Fruit fly (Drosophila melanogaster): ENCODE measurements around the gene Hmgcr.

The Hmgcr gene

DNA sequence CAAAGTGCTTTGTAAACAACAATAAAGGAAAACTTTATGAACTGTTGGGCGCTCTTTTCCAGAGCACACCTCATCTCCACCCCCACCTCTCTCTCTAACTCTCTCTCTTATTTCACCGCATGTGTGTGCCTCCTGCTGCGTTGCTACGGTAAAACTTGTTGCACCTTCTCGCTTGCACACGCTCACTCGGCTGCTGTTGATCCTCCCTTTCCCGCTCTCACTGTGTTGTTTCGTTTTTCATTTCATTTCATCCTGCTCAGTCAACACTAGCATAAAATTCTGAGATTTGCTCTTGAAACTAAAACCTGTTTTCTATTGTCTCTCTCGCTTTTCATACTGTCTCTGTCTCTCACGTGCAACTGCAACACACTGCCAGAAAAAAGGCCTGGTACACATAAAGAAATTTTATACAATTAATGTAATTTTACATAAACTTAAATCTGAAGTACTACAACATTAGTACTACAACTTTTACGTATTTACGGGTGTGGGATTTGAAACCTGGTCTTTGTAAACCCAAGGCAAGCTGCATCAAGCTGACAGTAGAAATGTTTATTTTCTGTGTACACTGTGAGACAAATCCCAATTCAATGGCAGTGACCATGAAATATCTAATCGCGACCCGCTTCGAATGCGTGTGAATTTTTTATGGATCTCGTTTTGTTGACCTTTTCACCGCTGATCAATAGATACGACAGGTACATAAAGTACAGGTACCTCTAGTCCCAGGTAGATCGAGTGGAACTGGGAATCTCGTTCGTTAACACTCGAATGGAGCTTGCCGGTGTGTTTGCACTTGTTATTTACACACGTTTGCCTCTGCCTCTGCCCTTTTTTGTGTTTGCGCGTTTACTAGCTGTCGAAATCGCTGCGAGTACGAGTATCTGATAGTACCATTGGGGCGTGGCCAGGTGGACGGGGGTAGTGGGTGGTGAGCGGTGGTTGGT lies 49.6 kb downstream of the Hmgcr start (continued):
- TF ChIP-seq CG1233 (GFP tag; optimal IDR thresholded peaks at IDR 0.05) (peak; percentile 85), CG7556 (GFP tag; optimal IDR thresholded peaks at IDR 0.05) (peak; percentile 87), pfk (GFP tag; optimal IDR thresholded peaks at IDR 0.05) (peak; percentile 91), CG12769 (tag; optimal IDR thresholded peaks at IDR 0.05) (peak; percentile 82), chif (GFP tag; optimal IDR thresholded peaks at IDR 0.05) (peak; percentile 84 to 95), CG12104 (GFP tag; optimal IDR thresholded peaks at IDR 0.05) (peak; percentile 70), Nf-YB (GFP tag; optimal IDR thresholded peaks at IDR 0.05) (peak; percentile 64), Vsx1 (GFP tag; optimal IDR thresholded peaks at IDR 0.05) (peak; percentile 66), yki (optimal IDR thresholded peaks at IDR 0.05) (no peak), fru (optimal IDR thresholded peaks at IDR 0.05) (no peak), CG10462 (GFP tag; optimal IDR thresholded peaks at IDR 0.05) (peak; percentile 84), CG9932 (GFP tag; IDR thresholded peaks at IDR 0.05) (no peak), bowl (GFP tag; IDR thresholded peaks at IDR 0.05) (no peak), p53 (GFP tag; optimal IDR thresholded peaks at IDR 0.05) (peak; percentile 29), CG34376 (GFP tag; optimal IDR thresholded peaks at IDR 0.05) (peak; percentile 87), gem (tag; optimal IDR thresholded peaks at IDR 0.05) (peak; percentile 95), mam (GFP tag; optimal IDR thresholded peaks at IDR 0.05) (peak; percentile 52), CG10209 (GFP tag; optimal IDR thresholded peaks at IDR 0.05) (peak; percentile 87), ewg (GFP tag; optimal IDR thresholded peaks at IDR 0.05) (peak; percentile 85), dpn (GFP tag; optimal IDR thresholded peaks at IDR 0.05) (peak; percentile 68 to 84), oc (tag; optimal IDR thresholded peaks at IDR 0.05) (peak; percentile 97), wek (GFP tag; optimal IDR thresholded peaks at IDR 0.05) (peak; percentile 83), C15 (GFP tag; IDR thresholded peaks at IDR 0.05) (no peak), Six4 (GFP tag; optimal IDR thresholded peaks at IDR 0.05) (peak; percentile 83), Dp (GFP tag; optimal IDR thresholded peaks at IDR 0.05) (no peak), otp (GFP tag; IDR thresholded peaks at IDR 0.05) (peak; percentile 77), Pdp1 (GFP tag; optimal IDR thresholded peaks at IDR 0.05) (peak; percentile 76 to 82), CG1529 (GFP tag; optimal IDR thresholded peaks at IDR 0.05) (peak; percentile 89), CG33557 (GFP tag; optimal IDR thresholded peaks at IDR 0.05) (peak; percentile 92), CG14014 (GFP tag; IDR thresholded peaks at IDR 0.05) (peak; percentile 61; the same call in 1 of the 2 replicates), vfl (GFP tag; optimal IDR thresholded peaks at IDR 0.05) (peak; percentile 58), D (optimal IDR thresholded peaks at IDR 0.05) (peak; percentile 51), D (GFP tag; optimal IDR thresholded peaks at IDR 0.05) (peak; percentile 96), CG11560 (tag; IDR thresholded peaks at IDR 0.05) (peak; percentile 37; the same call in 1 of the 3 replicates), ash1 (GFP tag; optimal IDR thresholded peaks at IDR 0.05) (peak; percentile 92), exex (tag; optimal IDR thresholded peaks at IDR 0.05) (peak; percentile 96), phol (tag; optimal IDR thresholded peaks at IDR 0.05) (peak; percentile 95), cato (GFP tag; optimal IDR thresholded peaks at IDR 0.05; ENCODE audit: borderline replicate concordance) (peak; percentile 73), CG14965 (GFP tag; optimal IDR thresholded peaks at IDR 0.05; ENCODE audit: borderline replicate concordance) (peak; percentile 38), CG8388 (GFP tag; optimal IDR thresholded peaks at IDR 0.05) (peak; percentile 97), CG10366 (GFP tag; IDR thresholded peaks at IDR 0.05) (peak; percentile 76), Antp (GFP tag; optimal IDR thresholded peaks at IDR 0.05) (peak; percentile 77), esg (GFP tag; conservative IDR thresholded peaks at IDR 0.05) (peak; percentile 76), ham (GFP tag; IDR thresholded peaks at IDR 0.05) (no peak), CG4854 (GFP tag; optimal IDR thresholded peaks at IDR 0.05) (peak; percentile 63), mld (GFP tag; IDR thresholded peaks at IDR 0.05; ENCODE audit: partially characterized antibody) (no peak), CG7745 (tag; optimal IDR thresholded peaks at IDR 0.05) (peak; percentile 62), CG18599 (GFP tag; optimal IDR thresholded peaks at IDR 0.05) (peak; percentile 80)
